Worm (Caenorhabditis elegans) whole organism, L4 larva: ENCODE measurements around the gene clec-241.

Source experiments
- nhr-6 ChIP-seq: fragments of 150-350 bp; optimal IDR thresholded peaks from 2 replicates; lab custom pipeline; 2014; ENCODE audit warnings: missing biosample characterization, missing genetic modification characterization
- zfp-3 ChIP-seq: fragments of 200-800 bp; sonication (Bioruptor generic); conservative IDR thresholded peaks from 2 replicates; pipeline ENCODE4 v1.3.6; 2022; ENCODE audit warnings: missing genetic modification reagents, missing genetic modification characterization, missing compliant biosample characterization

DNA sequence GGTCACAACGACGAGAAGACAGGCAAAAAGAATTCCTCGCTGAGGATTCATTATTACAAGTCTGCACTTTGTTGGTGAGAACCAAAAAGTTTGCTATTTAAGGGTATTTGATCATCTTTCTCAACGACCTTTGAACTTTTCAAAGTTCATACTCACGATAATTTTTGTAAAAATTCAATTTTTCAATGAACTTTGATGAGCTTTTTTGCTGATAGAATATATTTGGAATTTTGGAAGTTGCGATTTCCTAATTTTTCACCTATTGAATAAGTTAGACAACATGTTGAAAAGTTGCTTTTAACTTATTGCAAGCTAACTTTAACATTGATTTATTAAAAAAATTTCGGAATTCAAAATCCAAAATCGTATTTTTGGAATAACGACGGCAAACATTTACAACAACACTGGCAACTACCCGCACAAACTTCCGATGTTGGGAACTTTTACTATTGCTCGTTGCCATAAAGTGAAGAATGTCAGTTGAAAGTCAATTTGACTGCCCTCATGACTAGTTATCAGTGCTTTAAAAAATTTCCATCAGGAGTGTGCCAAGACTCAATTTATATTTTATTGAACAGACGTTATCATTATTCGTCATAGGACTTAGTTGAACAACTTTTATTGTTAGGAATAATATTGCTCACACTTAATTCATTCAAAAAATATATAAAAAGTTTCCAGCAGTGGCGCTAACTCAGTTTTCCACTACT is 9.6 kb upstream of the clec-241 start, which contains the start of the genes F49H6.8 and F49H6.5:
- TF ChIP-seq nhr-6: no peak
- TF ChIP-seq zfp-3 (GFP tag; lab: Robert Waterston, UW): no peak
